Fruit fly (Drosophila melanogaster) whole organism, wandering third instar larva: ENCODE measurements around the gene CG10185.

Experiments
- Abd-B ChIP-seq: fragments of >200 bp; optimal IDR thresholded peaks from 2 replicates; lab custom pipeline; 2017; ENCODE audit warnings: missing biosample characterization, missing genetic modification characterization
- CG32264 ChIP-seq: fragments of 200-800 bp; sonication (Bioruptor generic); optimal IDR thresholded peaks from 2 replicates; lab custom pipeline; 2016; ENCODE audit warnings: missing biosample characterization, missing genetic modification characterization
- CG9705 ChIP-seq: fragments of 200-800 bp; sonication (Bioruptor generic); optimal IDR thresholded peaks from 2 replicates; lab custom pipeline; 2018; ENCODE audit warnings: missing biosample characterization, mild to moderate bottlenecking, missing genetic modification characterization
- CrebA ChIP-seq: fragments of 200-800 bp; sonication (Bioruptor generic); optimal IDR thresholded peaks from 2 replicates; lab custom pipeline; 2016; ENCODE audit warnings: missing biosample characterization, mild to moderate bottlenecking, missing genetic modification characterization, borderline replicate concordance
- Dfd ChIP-seq: fragments of >200 bp; optimal IDR thresholded peaks from 2 replicates; lab custom pipeline; 2017; ENCODE audit warnings: missing biosample characterization, missing genetic modification characterization
- GATAd ChIP-seq: sonication (Bioruptor generic); optimal IDR thresholded peaks from 2 replicates; lab custom pipeline; 2016; ENCODE audit warnings: missing biosample characterization, missing genetic modification characterization
- HLH106 ChIP-seq: fragments of 200-800 bp; optimal IDR thresholded peaks from 3 replicates; lab custom pipeline; 2019; ENCODE audit warnings: missing biosample characterization, mild to moderate bottlenecking, missing genetic modification characterization, moderate library complexity
- Hnf4 ChIP-seq: fragments of 200-800 bp; sonication (Bioruptor generic); optimal IDR thresholded peaks from 2 replicates; lab custom pipeline; 2016; ENCODE audit warnings: missing biosample characterization, mild to moderate bottlenecking, missing genetic modification characterization
- Hr78 ChIP-seq: fragments of >200 bp; optimal IDR thresholded peaks from 2 replicates; lab custom pipeline; 2017; ENCODE audit warnings: missing biosample characterization, missing genetic modification characterization
- Mio ChIP-seq: sonication (Bioruptor generic); optimal IDR thresholded peaks from 2 replicates; lab custom pipeline; 2016; ENCODE audit warnings: missing biosample characterization, missing genetic modification characterization
- Myc ChIP-seq: fragments of >200 bp; optimal IDR thresholded peaks from 2 replicates; lab custom pipeline; 2017
- OdsH ChIP-seq: fragments of 200-800 bp; sonication (Bioruptor generic); optimal IDR thresholded peaks from 2 replicates; lab custom pipeline; 2016; ENCODE audit warnings: missing biosample characterization, mild to moderate bottlenecking, missing genetic modification characterization
- Rel ChIP-seq, 2 experiments: fragments of 200-800 bp; sonication (Bioruptor generic) in 1 of 2; optimal IDR thresholded peaks; 2 replicates in 1 of 2; 3 replicates in 1 of 2; lab custom pipeline; 2016 to 2019; ENCODE audit warnings: mild to moderate bottlenecking in 2 of 2, missing biosample characterization in 2 of 2, missing genetic modification characterization in 2 of 2, moderate library complexity in 1 of 2
- Sp1 ChIP-seq: fragments of 200-800 bp; sonication (Bioruptor generic); optimal IDR thresholded peaks from 3 replicates; lab custom pipeline; 2019; ENCODE audit warnings: missing biosample characterization, mild to moderate bottlenecking, missing genetic modification characterization, moderate library complexity
- Vsx2 ChIP-seq: fragments of 200-300, 225-300 bp; sonication (Bioruptor generic); optimal IDR thresholded peaks from 2 replicates; lab custom pipeline; 2018; ENCODE audit warnings: missing biosample characterization, missing genetic modification characterization; ENCODE audit not compliant: partially characterized antibody
- br ChIP-seq: fragments of 200-800 bp; sonication (Bioruptor generic); optimal IDR thresholded peaks from 2 replicates; lab custom pipeline; 2016; ENCODE audit warnings: missing biosample characterization, missing genetic modification characterization
- brk ChIP-seq: fragments of 200-800 bp; sonication (Bioruptor generic); optimal IDR thresholded peaks from 2 replicates; lab custom pipeline; 2016; ENCODE audit warnings: missing biosample characterization, mild to moderate bottlenecking, missing genetic modification characterization
- dl ChIP-seq, 2 experiments: fragments of 175-275, 200-275 bp in 1 of 2; fragments of 200-275 bp in 1 of 2; sonication (Bioruptor generic); optimal IDR thresholded peaks; lab custom pipeline; 2018; ENCODE audit warnings: mild to moderate bottlenecking in 2 of 2, missing biosample characterization in 2 of 2, missing genetic modification characterization in 2 of 2, moderate library complexity in 2 of 2; ENCODE audit not compliant: partially characterized antibody in 2 of 2, insufficient read depth in 1 of 2
- dmrt93B ChIP-seq: fragments of 200-800 bp; sonication (Bioruptor generic); optimal IDR thresholded peaks from 2 replicates; lab custom pipeline; 2018; ENCODE audit warnings: missing biosample characterization, mild to moderate bottlenecking, missing genetic modification characterization
- dsf ChIP-seq: sonication (Bioruptor generic); optimal IDR thresholded peaks from 2 replicates; lab custom pipeline; 2016; ENCODE audit warnings: missing biosample characterization, missing genetic modification characterization, borderline replicate concordance
- ey ChIP-seq: fragments of 200-800 bp; sonication (Bioruptor generic); optimal IDR thresholded peaks from 2 replicates; lab custom pipeline; 2016; ENCODE audit warnings: missing biosample characterization, missing genetic modification characterization
- foxo ChIP-seq, 2 experiments: fragments of 200-800 bp; sonication (Bioruptor generic); optimal IDR thresholded peaks; 2 replicates in 1 of 2; 3 replicates in 1 of 2; lab custom pipeline; 2016 to 2017; ENCODE audit warnings: missing biosample characterization in 2 of 2, missing genetic modification characterization in 2 of 2
- fru ChIP-seq: fragments of 200-800 bp; sonication (Bioruptor generic); optimal IDR thresholded peaks from 3 replicates; lab custom pipeline; 2016; ENCODE audit warnings: missing biosample characterization, mild to moderate bottlenecking, missing genetic modification characterization
- h ChIP-seq: fragments of 200-800 bp; sonication (Bioruptor generic); optimal IDR thresholded peaks from 3 replicates; lab custom pipeline; 2016; ENCODE audit warnings: missing biosample characterization, mild to moderate bottlenecking, missing genetic modification characterization
- lola ChIP-seq: fragments of >200 bp; optimal IDR thresholded peaks from 2 replicates; lab custom pipeline; 2017; ENCODE audit warnings: missing biosample characterization, missing genetic modification characterization
- psq ChIP-seq: fragments of 200-800 bp; sonication (Bioruptor generic); optimal IDR thresholded peaks from 3 replicates; lab custom pipeline; 2017; ENCODE audit warnings: missing biosample characterization, mild to moderate bottlenecking, missing genetic modification characterization, moderate library complexity
- rgr ChIP-seq: fragments of 200-800 bp; sonication (Bioruptor generic); optimal IDR thresholded peaks from 3 replicates; lab custom pipeline; 2016; ENCODE audit warnings: missing biosample characterization, mild to moderate bottlenecking, missing genetic modification characterization
- sage ChIP-seq: fragments of 200-800 bp; sonication (Bioruptor generic); optimal IDR thresholded peaks from 2 replicates; lab custom pipeline; 2016; ENCODE audit warnings: missing biosample characterization, mild to moderate bottlenecking, missing genetic modification characterization
- sv ChIP-seq: fragments of 200-800 bp; sonication (Bioruptor generic); optimal IDR thresholded peaks from 3 replicates; lab custom pipeline; 2016; ENCODE audit warnings: missing biosample characterization, missing genetic modification characterization
- tai ChIP-seq: sonication (Bioruptor generic); optimal IDR thresholded peaks from 2 replicates; lab custom pipeline; 2016; ENCODE audit warnings: missing biosample characterization, missing genetic modification characterization
- usp ChIP-seq: fragments of >200 bp; optimal IDR thresholded peaks from 2 replicates; lab custom pipeline; 2017; ENCODE audit warnings: missing biosample characterization, missing genetic modification characterization
- woc ChIP-seq: sonication (Bioruptor generic); optimal IDR thresholded peaks from 2 replicates; lab custom pipeline; 2016; ENCODE audit warnings: missing biosample characterization, mild to moderate bottlenecking, missing genetic modification characterization

Gene CG10185

dm6 chr3R:16094011-16094729, 26.8 kb upstream of the CG10185 start:
- TF ChIP-seq dsf (GFP tag; lab: Kevin White, UChicago): no peak
- no peak for TF ChIP-seq Dfd (GFP tag; lab: Kevin White, UChicago)
- TF ChIP-seq Rel (GFP tag; optimal IDR thresholded peaks at IDR 0.05; lab: Kevin White, UChicago): no peak
- no peak for TF ChIP-seq Rel (tag; optimal IDR thresholded peaks at IDR 0.05; lab: Kevin White, UChicago)
- TF ChIP-seq OdsH (GFP tag; lab: Kevin White, UChicago): peak; percentile 38
- TF ChIP-seq usp (GFP tag; lab: Kevin White, UChicago): no peak
- TF ChIP-seq h (GFP tag; lab: Kevin White, UChicago): peak; percentile 51
- TF ChIP-seq br: peak; percentile 10
- TF ChIP-seq Hnf4 (GFP tag; lab: Kevin White, UChicago): no peak
- TF ChIP-seq ey (GFP tag; lab: Kevin White, UChicago): peak; percentile 15
- TF ChIP-seq tai (GFP tag; lab: Kevin White, UChicago): no peak
- TF ChIP-seq fru (GFP tag; lab: Kevin White, UChicago): peak; percentile 55
- peak in 1 of 2 experiments; percentile 67 for TF ChIP-seq foxo (GFP tag; optimal IDR thresholded peaks at IDR 0.05; lab: Kevin White, UChicago)
- TF ChIP-seq Abd-B: no peak
- peak; percentile 37 for TF ChIP-seq HLH106 (tag; lab: Kevin White, UChicago)
- TF ChIP-seq brk (GFP tag; lab: Kevin White, UChicago): no peak
- TF ChIP-seq dl (GFP tag; optimal IDR thresholded peaks at IDR 0.05; lab: Kevin White, UChicago; ENCODE audit: insufficient read depth in 1 of 2, partially characterized antibody in 2 of 2): no peak
- no peak for TF ChIP-seq sage (GFP tag; lab: Kevin White, UChicago)
- TF ChIP-seq CG32264: no peak
- TF ChIP-seq Myc (lab: Kevin White, UChicago): no peak
- no peak for TF ChIP-seq lola
- peak; percentile 67 for TF ChIP-seq woc
- no peak for TF ChIP-seq CrebA
- TF ChIP-seq GATAd (GFP tag; lab: Kevin White, UChicago): no peak
- TF ChIP-seq psq (GFP tag; lab: Kevin White, UChicago): peak; percentile 51
- TF ChIP-seq rgr (GFP tag; lab: Kevin White, UChicago): peak; percentile 26
- no peak for TF ChIP-seq Vsx2 (GFP tag; lab: Kevin White, UChicago)
- peak; percentile 11 for TF ChIP-seq dmrt93B (GFP tag; lab: Kevin White, UChicago)
- TF ChIP-seq Sp1: peak; percentile 43
- no peak for TF ChIP-seq CG9705 (GFP tag; lab: Kevin White, UChicago)
- TF ChIP-seq sv (GFP tag; lab: Kevin White, UChicago): peak; percentile 55
- no peak for TF ChIP-seq Hr78 (GFP tag; lab: Kevin White, UChicago)

- TF ChIP-seq woc (no peak), Vsx2 (GFP tag; lab: Kevin White, UChicago) (no peak), Hnf4 (GFP tag; lab: Kevin White, UChicago) (no peak)
These were observed 24.7 kb upstream of the CG10185 start for dm6 chr3R:16091910-16092627.

- TF ChIP-seq Dfd (GFP tag; lab: Kevin White, UChicago): no peak
- no peak for TF ChIP-seq Hr78 (GFP tag; lab: Kevin White, UChicago)
- TF ChIP-seq tai (GFP tag; lab: Kevin White, UChicago): no peak
- no peak for TF ChIP-seq lola
- no peak for TF ChIP-seq Mio (GFP tag; lab: Kevin White, UChicago)
- TF ChIP-seq CG32264: no peak
- TF ChIP-seq, all 38 proteins: peak for 0
These were observed 16.2 kb upstream of the CG10185 start, which contains the start of gene sxe2 for dm6 chr3R:16083578-16083977. TSS of gene sxe2 (plus strand) at chr3R:16083878.

dm6 chr3R:16082384-16082783, 15.0 kb upstream of the CG10185 start:
- TF ChIP-seq Myc (lab: Kevin White, UChicago): no peak
